Worm (Caenorhabditis elegans) whole organism, late embryonic: Measurements from ENCODE around the gene W07E11.1.

Experiments
- C38D4.7 ChIP-seq: fragments of 200-800 bp; sonication (Bioruptor generic); optimal IDR thresholded peaks from 2 replicates; lab custom pipeline; 2018; ENCODE audit warnings: mild to moderate bottlenecking, missing genetic modification characterization, moderate library complexity, missing compliant biosample characterization
- K09A11.1 ChIP-seq: sonication (generic microtip); optimal IDR thresholded peaks from 2 replicates; lab custom pipeline; 2017; ENCODE audit warnings: antibody characterized with exemption, mild to moderate bottlenecking, missing genetic modification characterization, missing compliant biosample characterization; ENCODE audit not compliant: insufficient read depth
- ahr-1 ChIP-seq: sonication (generic microtip); optimal IDR thresholded peaks from 2 replicates; lab custom pipeline; 2016; ENCODE audit warnings: missing genetic modification characterization, missing compliant biosample characterization
- ceh-14 ChIP-seq: sonication (generic microtip); optimal IDR thresholded peaks from 2 replicates; lab custom pipeline; 2016; ENCODE audit warnings: missing genotype, missing genetic modification characterization, missing compliant biosample characterization
- ceh-19 ChIP-seq: fragments of 200-800 bp; sonication (Bioruptor generic); optimal IDR thresholded peaks from 2 replicates; lab custom pipeline; 2018; ENCODE audit warnings: mild to moderate bottlenecking, missing genetic modification characterization, missing compliant biosample characterization
- ceh-2 ChIP-seq: sonication (generic microtip); optimal IDR thresholded peaks from 2 replicates; lab custom pipeline; 2016; ENCODE audit warnings: missing genotype, missing genetic modification characterization, missing compliant biosample characterization
- ceh-22 ChIP-seq: sonication (generic microtip); optimal IDR thresholded peaks from 2 replicates; lab custom pipeline; 2017; ENCODE audit warnings: missing biosample characterization, missing genetic modification characterization
- ceh-34 ChIP-seq: sonication (generic microtip); optimal IDR thresholded peaks from 2 replicates; lab custom pipeline; 2016; ENCODE audit warnings: mild to moderate bottlenecking, missing genetic modification characterization, missing compliant biosample characterization
- ceh-45 ChIP-seq: fragments of 200-800 bp; sonication (Bioruptor generic); IDR thresholded peaks from 2 replicates; pipeline ENCODE4 v1.3.6; 2022; ENCODE audit warnings: missing genetic modification reagents, missing genetic modification characterization, missing compliant biosample characterization
- ceh-48 ChIP-seq: sonication (generic microtip); optimal IDR thresholded peaks from 2 replicates; lab custom pipeline; 2016; ENCODE audit warnings: missing genetic modification characterization, inconsistent platforms, missing compliant biosample characterization
- ceh-6 ChIP-seq: fragments of 200-800 bp; sonication (Bioruptor generic); optimal IDR thresholded peaks from 2 replicates; lab custom pipeline; 2018; ENCODE audit warnings: mild to moderate bottlenecking, missing genetic modification characterization, missing compliant biosample characterization
- che-1 ChIP-seq: sonication (generic microtip); optimal IDR thresholded peaks from 2 replicates; lab custom pipeline; 2016; ENCODE audit warnings: mild to moderate bottlenecking, missing genetic modification characterization, missing compliant biosample characterization
- elt-4 ChIP-seq: sonication (generic microtip); optimal IDR thresholded peaks from 2 replicates; lab custom pipeline; 2016; ENCODE audit warnings: missing genetic modification characterization, missing compliant biosample characterization
- eyg-1 ChIP-seq: sonication (generic microtip); optimal IDR thresholded peaks from 2 replicates; lab custom pipeline; 2016; ENCODE audit warnings: missing genotype, missing genetic modification characterization, missing compliant biosample characterization
- fax-1 ChIP-seq: sonication (generic microtip); optimal IDR thresholded peaks from 2 replicates; lab custom pipeline; 2016; ENCODE audit warnings: missing genotype, missing genetic modification characterization, missing compliant biosample characterization
- fkh-10 ChIP-seq: fragments of 150-350 bp; optimal IDR thresholded peaks from 2 replicates; lab custom pipeline; 2014; ENCODE audit warnings: missing biosample characterization, missing genetic modification reagents, missing genetic modification characterization
- hlh-13 ChIP-seq: fragments of 200-800 bp; sonication (Bioruptor generic); optimal IDR thresholded peaks from 2 replicates; lab custom pipeline; 2018; ENCODE audit warnings: mild to moderate bottlenecking, missing genetic modification characterization, missing compliant biosample characterization
- hlh-15 ChIP-seq: sonication (generic microtip); optimal IDR thresholded peaks from 2 replicates; lab custom pipeline; 2016; ENCODE audit warnings: missing genetic modification characterization, missing compliant biosample characterization
- hlh-8 ChIP-seq: sonication (generic microtip); optimal IDR thresholded peaks from 2 replicates; lab custom pipeline; 2016; ENCODE audit warnings: missing genotype, missing genetic modification characterization, missing compliant biosample characterization
- lim-6 ChIP-seq: sonication (generic microtip); optimal IDR thresholded peaks from 2 replicates; lab custom pipeline; 2016; ENCODE audit warnings: missing genetic modification characterization, missing compliant biosample characterization
- lin-11 ChIP-seq: fragments of 200-800 bp; sonication (Bioruptor generic); optimal IDR thresholded peaks from 2 replicates; lab custom pipeline; 2018; ENCODE audit warnings: mild to moderate bottlenecking, missing genetic modification characterization, missing compliant biosample characterization
- madf-2 ChIP-seq: sonication (generic microtip); optimal IDR thresholded peaks from 2 replicates; lab custom pipeline; 2017; ENCODE audit warnings: missing genetic modification characterization, missing compliant biosample characterization
- odd-2 ChIP-seq: sonication (generic microtip); optimal IDR thresholded peaks from 2 replicates; lab custom pipeline; 2017; ENCODE audit warnings: antibody characterized with exemption, mild to moderate bottlenecking, missing genetic modification characterization, missing compliant biosample characterization
- pat-9 ChIP-seq: fragments of 200-800 bp; sonication (Bioruptor generic); optimal IDR thresholded peaks from 2 replicates; lab custom pipeline; 2018; ENCODE audit warnings: mild to moderate bottlenecking, missing genetic modification characterization, moderate library complexity, missing compliant biosample characterization
- pha-4 ChIP-seq: fragments of 150-350 bp; optimal IDR thresholded peaks from 2 replicates; lab custom pipeline; 2018; ENCODE audit warnings: missing biosample characterization, missing genetic modification reagents, missing genetic modification characterization
- pqm-1 ChIP-seq: sonication (generic microtip); optimal IDR thresholded peaks from 2 replicates; lab custom pipeline; 2016; ENCODE audit warnings: missing genetic modification characterization, missing compliant biosample characterization
- pros-1 ChIP-seq: fragments of 150-350 bp; optimal IDR thresholded peaks from 2 replicates; lab custom pipeline; 2014; ENCODE audit warnings: missing biosample characterization, missing genetic modification reagents, missing genetic modification characterization
- ref-2 ChIP-seq: sonication (generic microtip); optimal IDR thresholded peaks from 2 replicates; lab custom pipeline; 2016; ENCODE audit warnings: missing genetic modification characterization, missing compliant biosample characterization
- rnt-1 ChIP-seq: sonication (generic microtip); optimal IDR thresholded peaks from 2 replicates; lab custom pipeline; 2016; ENCODE audit warnings: missing genetic modification characterization, missing compliant biosample characterization
- sdc-2 ChIP-seq: sonication (generic microtip); optimal IDR thresholded peaks from 2 replicates; lab custom pipeline; 2016; ENCODE audit warnings: missing genotype, missing genetic modification characterization, missing compliant biosample characterization
- sox-4 ChIP-seq: sonication (generic microtip); optimal IDR thresholded peaks from 2 replicates; lab custom pipeline; 2017; ENCODE audit warnings: mild to moderate bottlenecking, missing genetic modification characterization, inconsistent platforms, missing compliant biosample characterization
- syd-9 ChIP-seq: sonication (generic microtip); optimal IDR thresholded peaks from 2 replicates; lab custom pipeline; 2016; ENCODE audit warnings: mild to moderate bottlenecking, missing genetic modification characterization, moderate library complexity, missing compliant biosample characterization
- tbx-2 ChIP-seq: sonication (generic microtip); optimal IDR thresholded peaks from 2 replicates; lab custom pipeline; 2016; ENCODE audit warnings: missing genetic modification characterization, missing compliant biosample characterization
- tbx-7 ChIP-seq: sonication (generic microtip); optimal IDR thresholded peaks from 2 replicates; lab custom pipeline; 2016; ENCODE audit warnings: missing genotype, missing genetic modification characterization, missing compliant biosample characterization
- unc-3 ChIP-seq, 2 experiments: fragments of 200-800 bp in 1 of 2; sonication (Bioruptor generic) in 1 of 2; sonication (generic microtip) in 1 of 2; conservative IDR thresholded peaks in 1 of 2; optimal IDR thresholded peaks in 1 of 2; 2 replicates each; pipeline versions ENCODE4 v1.3.6 to Lab custom; 2016 to 2022; ENCODE audit warnings: missing compliant biosample characterization in 2 of 2, missing genetic modification characterization in 2 of 2, missing genetic modification reagents in 1 of 2
- unc-55 ChIP-seq: sonication (generic microtip); optimal IDR thresholded peaks from 2 replicates; lab custom pipeline; 2017; ENCODE audit warnings: missing biosample characterization, missing genetic modification reagents, missing genetic modification characterization
- ztf-16 ChIP-seq: sonication (generic microtip); optimal IDR thresholded peaks from 2 replicates; lab custom pipeline; 2017; ENCODE audit warnings: missing genetic modification characterization, missing compliant biosample characterization

Gene W07E11.1

ce11 chrX:10078637-10079036 is 5.8 kb upstream of the W07E11.1 start:
- TF ChIP-seq lin-11 (tag; lab: Kevin White, UChicago) (no peak), pha-4 (tag; lab: Kevin White, UChicago) (no peak), tbx-2 (no peak)

ce11 chrX:10079230-10079629 is 5.2 kb upstream of the W07E11.1 start:
- TF ChIP-seq sox-4 (tag; lab: Kevin White, UChicago), result no peak
- TF ChIP-seq fkh-10 (GFP tag; lab: Kevin White, UChicago), result no peak
- TF ChIP-seq C38D4.7 (GFP tag; lab: Kevin White, UChicago), result no peak
- TF ChIP-seq ceh-48 (tag; lab: Kevin White, UChicago), result peak; percentile 61
- TF ChIP-seq, all 69 proteins: peak for 1

ce11 chrX:10081077-10081476 is 3.3 kb upstream of the W07E11.1 start:
- TF ChIP-seq ceh-45 (GFP tag; lab: Robert Waterston, UW), result no peak
- no peak for TF ChIP-seq ztf-16 (tag; lab: Kevin White, UChicago)
- no peak for TF ChIP-seq tbx-7 (tag; lab: Kevin White, UChicago)
- no peak for TF ChIP-seq elt-4 (tag; lab: Kevin White, UChicago)
- TF ChIP-seq ceh-14 (tag; lab: Kevin White, UChicago), result no peak
- TF ChIP-seq ceh-34 (tag; lab: Kevin White, UChicago), result no peak
- TF ChIP-seq unc-55 (GFP tag; lab: Kevin White, UChicago), result no peak
- TF ChIP-seq syd-9 (tag; lab: Kevin White, UChicago), result no peak
- TF ChIP-seq rnt-1 (tag; lab: Kevin White, UChicago), result no peak
- TF ChIP-seq pat-9 (tag; lab: Kevin White, UChicago), result no peak
- TF ChIP-seq ceh-48 (tag; lab: Kevin White, UChicago), result no peak
- TF ChIP-seq che-1 (tag; lab: Kevin White, UChicago), result no peak
- TF ChIP-seq hlh-8, result no peak

ce11 chrX:10083272-10083671 is 1.1 kb upstream of the W07E11.1 start:
- TF ChIP-seq ceh-45 (GFP tag; lab: Robert Waterston, UW), result no peak
- no peak for TF ChIP-seq ceh-2 (tag; lab: Kevin White, UChicago)
- TF ChIP-seq ceh-6 (GFP tag; lab: Kevin White, UChicago), result no peak
- no peak for TF ChIP-seq madf-2 (tag; lab: Kevin White, UChicago)
- no peak for TF ChIP-seq unc-3 (GFP tag; conservative IDR thresholded peaks at IDR 0.05; lab: Robert Waterston, UW)
- no peak for TF ChIP-seq unc-3 (tag; optimal IDR thresholded peaks at IDR 0.05; lab: Kevin White, UChicago)
- no peak for TF ChIP-seq C38D4.7 (GFP tag; lab: Kevin White, UChicago)
- TF ChIP-seq eyg-1 (tag; lab: Kevin White, UChicago), result no peak
- no peak for TF ChIP-seq ztf-16 (tag; lab: Kevin White, UChicago)
- TF ChIP-seq pqm-1 (tag; lab: Kevin White, UChicago), result no peak
- no peak for TF ChIP-seq ahr-1
- no peak for TF ChIP-seq lim-6
- no peak for TF ChIP-seq K09A11.1

- TF ChIP-seq ceh-6 (GFP tag; lab: Kevin White, UChicago) (no peak), syd-9 (tag; lab: Kevin White, UChicago) (no peak), pros-1 (tag; lab: Kevin White, UChicago) (no peak), hlh-8 (no peak), ceh-19 (GFP tag; lab: Kevin White, UChicago) (no peak), unc-55 (GFP tag; lab: Kevin White, UChicago) (no peak), tbx-7 (tag; lab: Kevin White, UChicago) (no peak), elt-4 (tag; lab: Kevin White, UChicago) (no peak), odd-2 (tag; lab: Kevin White, UChicago) (no peak), fax-1 (no peak), madf-2 (tag; lab: Kevin White, UChicago) (no peak), ref-2 (tag; lab: Kevin White, UChicago) (no peak), che-1 (tag; lab: Kevin White, UChicago) (no peak), ceh-22 (tag; lab: Kevin White, UChicago) (no peak), hlh-13 (GFP tag; lab: Kevin White, UChicago) (no peak), hlh-15 (tag; lab: Kevin White, UChicago) (no peak), ceh-14 (tag; lab: Kevin White, UChicago) (no peak), ceh-48 (tag; lab: Kevin White, UChicago) (no peak), sdc-2 (no peak)
- TF ChIP-seq, all 69 proteins: peak for 0
Measured at ce11 chrX:10085073-10085472, 651 bp downstream of the W07E11.1 start.
